Worm (Caenorhabditis elegans) whole organism, L2 larva: Measurements from ENCODE around the gene bpl-1.

Experiments
- C34F6.9 ChIP-seq: fragments of 150-350 bp; optimal IDR thresholded peaks from 2 replicates; lab custom pipeline; 2014; ENCODE audit warnings: missing biosample characterization, missing genetic modification characterization
- F13H6.1 ChIP-seq: sonication (generic microtip); optimal IDR thresholded peaks from 2 replicates; lab custom pipeline; 2016; ENCODE audit warnings: missing genetic modification characterization, missing compliant biosample characterization
- Y55F3AM.14 ChIP-seq: fragments of 200-800 bp; sonication (Bioruptor generic); optimal IDR thresholded peaks from 2 replicates; lab custom pipeline; 2018; ENCODE audit warnings: mild to moderate bottlenecking, missing genetic modification characterization, missing compliant biosample characterization
- aly-2 ChIP-seq: fragments of 150-350 bp; optimal IDR thresholded peaks from 2 replicates; lab custom pipeline; 2014; ENCODE audit warnings: missing biosample characterization, missing genetic modification characterization
- ama-1 ChIP-seq: fragments of 150-350 bp; optimal IDR thresholded peaks from 2 replicates; lab custom pipeline; 2018; ENCODE audit warnings: inconsistent platforms
- blmp-1 ChIP-seq: sonication (generic microtip); optimal IDR thresholded peaks from 2 replicates; lab custom pipeline; 2017; ENCODE audit warnings: missing genetic modification characterization, mild to moderate bottlenecking, missing compliant biosample characterization, antibody characterized with exemption, moderate library complexity; ENCODE audit not compliant: insufficient read depth
- egl-27 ChIP-seq: sonication (generic microtip); optimal IDR thresholded peaks from 3 replicates; lab custom pipeline; 2017; ENCODE audit warnings: missing biosample characterization, missing genetic modification reagents, missing genetic modification characterization
- elt-1 ChIP-seq: fragments of 150-350 bp; optimal IDR thresholded peaks from 2 replicates; lab custom pipeline; 2014; ENCODE audit warnings: missing biosample characterization, missing genetic modification characterization
- elt-3 ChIP-seq: sonication (generic microtip); optimal IDR thresholded peaks from 2 replicates; lab custom pipeline; 2017; ENCODE audit warnings: missing biosample characterization, missing genetic modification characterization
- fos-1 ChIP-seq: fragments of 150-350 bp; optimal IDR thresholded peaks from 2 replicates; lab custom pipeline; 2014; ENCODE audit warnings: missing biosample characterization, missing genetic modification characterization
- gmeb-1 ChIP-seq: fragments of 150-350 bp; optimal IDR thresholded peaks from 2 replicates; lab custom pipeline; 2014; ENCODE audit warnings: missing biosample characterization, missing genetic modification characterization
- lin-13 ChIP-seq: fragments of 150-350 bp; optimal IDR thresholded peaks from 2 replicates; lab custom pipeline; 2014; ENCODE audit warnings: missing biosample characterization, missing genetic modification reagents, missing genetic modification characterization
- lin-39 ChIP-seq: fragments of 150-350 bp; optimal IDR thresholded peaks from 2 replicates; lab custom pipeline; 2014; ENCODE audit warnings: missing biosample characterization, missing genetic modification reagents, missing genetic modification characterization
- lsy-2 ChIP-seq, 2 experiments: fragments of 150-350 bp in 1 of 2; sonication (generic microtip) in 1 of 2; optimal IDR thresholded peaks; 2 replicates each; lab custom pipeline; 2014 to 2017; ENCODE audit warnings: missing biosample characterization in 2 of 2, missing genetic modification characterization in 2 of 2
- mab-5 ChIP-seq: fragments of 150-350 bp; optimal IDR thresholded peaks from 2 replicates; lab custom pipeline; 2014; ENCODE audit warnings: missing biosample characterization, missing genetic modification characterization
- mbf-1 ChIP-seq: sonication (generic microtip); optimal IDR thresholded peaks from 2 replicates; lab custom pipeline; 2017; ENCODE audit warnings: missing biosample characterization, missing genetic modification characterization
- nhr-11 ChIP-seq: fragments of 150-350 bp; optimal IDR thresholded peaks from 2 replicates; lab custom pipeline; 2014; ENCODE audit warnings: missing biosample characterization, missing genetic modification characterization
- nhr-12 ChIP-seq: fragments of 150-350 bp; optimal IDR thresholded peaks from 2 replicates; lab custom pipeline; 2014; ENCODE audit warnings: missing biosample characterization, missing genetic modification characterization
- nhr-129 ChIP-seq: fragments of 150-350 bp; optimal IDR thresholded peaks from 2 replicates; lab custom pipeline; 2014; ENCODE audit warnings: missing biosample characterization, missing genetic modification characterization
- nhr-21 ChIP-seq: fragments of 150-350 bp; optimal IDR thresholded peaks from 2 replicates; lab custom pipeline; 2014; ENCODE audit warnings: missing biosample characterization, missing genetic modification characterization
- nhr-237 ChIP-seq: fragments of 150-350 bp; optimal IDR thresholded peaks from 2 replicates; lab custom pipeline; 2014; ENCODE audit warnings: missing biosample characterization, missing genetic modification characterization
- nhr-25 ChIP-seq: fragments of 150-350 bp; sonication (generic microtip); optimal IDR thresholded peaks from 3 replicates; lab custom pipeline; 2014; ENCODE audit warnings: missing biosample characterization, missing genetic modification characterization
- nhr-6 ChIP-seq: fragments of 150-350 bp; optimal IDR thresholded peaks from 2 replicates; lab custom pipeline; 2014; ENCODE audit warnings: missing biosample characterization, missing genetic modification characterization
- nhr-77 ChIP-seq: fragments of 150-350 bp; optimal IDR thresholded peaks from 2 replicates; lab custom pipeline; 2014; ENCODE audit warnings: missing biosample characterization, missing genetic modification characterization
- peb-1 ChIP-seq: fragments of 150-350 bp; optimal IDR thresholded peaks from 2 replicates; lab custom pipeline; 2014; ENCODE audit warnings: missing biosample characterization, missing genetic modification characterization
- skn-1 ChIP-seq: sonication (generic microtip); optimal IDR thresholded peaks from 2 replicates; lab custom pipeline; 2017; ENCODE audit warnings: missing biosample characterization, missing genetic modification characterization
- sma-3 ChIP-seq: sonication (generic microtip); optimal IDR thresholded peaks from 2 replicates; lab custom pipeline; 2016; ENCODE audit warnings: missing genetic modification reagents, missing genetic modification characterization, missing compliant biosample characterization
- sma-9 ChIP-seq, 2 experiments: fragments of 150-350 bp in 1 of 2; sonication (generic microtip) in 1 of 2; optimal IDR thresholded peaks; 2 replicates each; lab custom pipeline; 2014 to 2016; ENCODE audit warnings: missing genetic modification characterization in 2 of 2, mild to moderate bottlenecking in 1 of 2, missing biosample characterization in 1 of 2, missing compliant biosample characterization in 1 of 2, missing genetic modification reagents in 1 of 2, moderate library complexity in 1 of 2
- snpc-4 ChIP-seq: fragments of 150-350 bp; optimal IDR thresholded peaks from 2 replicates; lab custom pipeline; 2014; ENCODE audit warnings: missing biosample characterization, missing genetic modification characterization
- unc-39 ChIP-seq: fragments of 150-350 bp; optimal IDR thresholded peaks from 2 replicates; lab custom pipeline; 2014; ENCODE audit warnings: missing biosample characterization, missing genetic modification characterization
- unc-55 ChIP-seq: fragments of 150-350 bp; sonication (generic microtip); optimal IDR thresholded peaks from 3 replicates; lab custom pipeline; 2014; ENCODE audit warnings: missing biosample characterization, missing genetic modification reagents, missing genetic modification characterization
- ztf-4 ChIP-seq: fragments of 150-350 bp; optimal IDR thresholded peaks from 2 replicates; lab custom pipeline; 2014; ENCODE audit warnings: missing biosample characterization, missing genetic modification characterization

bpl-1 gene

DNA sequence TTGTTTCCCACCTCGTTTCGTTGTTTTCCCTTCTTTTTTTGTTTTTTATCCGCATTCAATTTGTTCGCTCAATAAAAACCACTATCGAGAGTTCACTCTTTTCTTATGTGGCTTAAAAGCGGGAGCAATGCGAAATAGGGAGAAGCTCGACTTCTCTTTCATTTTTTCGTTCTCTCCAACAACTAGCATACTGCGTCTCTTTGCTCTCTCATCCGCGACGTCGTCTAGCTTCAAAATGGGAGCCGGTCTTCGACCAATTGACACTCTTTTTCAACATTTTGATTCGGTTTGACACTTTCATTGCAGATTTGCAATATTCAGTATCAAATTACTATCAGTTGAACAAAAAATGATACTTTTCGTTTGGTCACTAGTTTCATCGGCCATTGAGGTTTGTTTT is at the start of gene bpl-1:
TSS of gene bpl-1 (plus strand) at position 301 of the 400 bp plus-strand sequence.
- TF ChIP-seq snpc-4 (tag; lab: Kevin White, UChicago) (no peak), C34F6.9 (tag; lab: Kevin White, UChicago) (peak; percentile 26), unc-55 (peak; percentile 13)

DNA sequence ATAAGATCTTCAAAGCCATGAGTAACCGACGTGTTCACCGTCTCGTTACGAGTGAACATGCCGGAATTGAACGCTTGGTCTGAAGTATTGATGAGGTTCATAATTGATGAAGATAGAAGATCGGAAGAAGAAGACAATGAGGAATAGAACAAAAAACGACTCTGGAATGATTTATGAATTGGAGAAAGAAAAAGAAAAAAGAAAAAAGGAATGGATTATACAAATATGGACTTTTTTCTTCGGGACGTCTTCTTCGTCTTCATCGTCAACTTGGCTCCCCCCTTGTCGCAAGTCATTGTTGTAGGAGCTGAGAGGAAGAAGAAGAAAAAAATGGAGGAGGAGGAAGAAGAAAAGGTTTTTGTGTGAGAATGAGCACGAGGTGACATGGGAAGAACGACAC is 47.0 kb upstream of the bpl-1 start, which contains the start of gene srsy-2:
TSS of gene srsy-2 (minus strand) at position 101 of the 400 bp plus-strand sequence.
- TF ChIP-seq nhr-21 (tag; lab: Kevin White, UChicago): no peak
- peak; percentile 8 for TF ChIP-seq sma-9 (GFP tag; optimal IDR thresholded peaks at IDR 0.05; lab: Kevin White, UChicago)
- TF ChIP-seq sma-9 (tag; optimal IDR thresholded peaks at IDR 0.05; lab: Kevin White, UChicago): no peak
- peak; percentile 1 for TF ChIP-seq mab-5 (tag; lab: Kevin White, UChicago)
- peak; percentile 67 for TF ChIP-seq unc-55
- TF ChIP-seq, all 48 proteins: peak for 3

DNA sequence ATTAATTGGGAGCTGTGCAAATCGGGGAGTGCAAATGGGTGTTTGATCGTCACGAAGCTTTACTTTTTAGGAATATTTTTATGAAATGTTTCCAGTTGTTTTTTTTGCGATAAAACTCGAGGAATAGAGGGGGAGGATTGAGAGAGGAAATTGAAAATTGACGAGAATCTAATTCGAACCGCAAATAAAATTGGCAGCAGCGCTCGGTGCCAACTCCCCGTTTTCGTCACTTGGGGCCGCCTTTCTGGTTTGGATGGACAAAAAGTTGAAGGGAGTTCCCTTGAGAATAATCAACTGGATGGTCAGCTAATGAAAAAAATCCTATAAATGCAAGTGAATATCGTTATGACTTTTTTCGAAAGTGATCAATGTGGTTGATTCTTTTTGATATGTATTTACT is 43.9 kb upstream of the bpl-1 start:
- no peak for TF ChIP-seq peb-1 (tag; lab: Kevin White, UChicago)
- TF ChIP-seq unc-55: no peak
- TF ChIP-seq lsy-2 (tag; optimal IDR thresholded peaks at IDR 0.05; lab: Kevin White, UChicago): no peak
- no peak for TF ChIP-seq nhr-11 (tag; lab: Kevin White, UChicago)
- TF ChIP-seq aly-2: no peak
- TF ChIP-seq ztf-4 (tag; lab: Kevin White, UChicago): no peak
- no peak for TF ChIP-seq unc-39 (tag; lab: Kevin White, UChicago)
- no peak for TF ChIP-seq nhr-77 (tag; lab: Kevin White, UChicago)
- TF ChIP-seq nhr-12 (tag; lab: Kevin White, UChicago): no peak
- TF ChIP-seq F13H6.1: no peak
- no peak for TF ChIP-seq gmeb-1
- no peak for TF ChIP-seq nhr-129 (tag; lab: Kevin White, UChicago)
- TF ChIP-seq elt-1: no peak
- no peak for TF ChIP-seq egl-27 (tag; lab: Kevin White, UChicago)

DNA sequence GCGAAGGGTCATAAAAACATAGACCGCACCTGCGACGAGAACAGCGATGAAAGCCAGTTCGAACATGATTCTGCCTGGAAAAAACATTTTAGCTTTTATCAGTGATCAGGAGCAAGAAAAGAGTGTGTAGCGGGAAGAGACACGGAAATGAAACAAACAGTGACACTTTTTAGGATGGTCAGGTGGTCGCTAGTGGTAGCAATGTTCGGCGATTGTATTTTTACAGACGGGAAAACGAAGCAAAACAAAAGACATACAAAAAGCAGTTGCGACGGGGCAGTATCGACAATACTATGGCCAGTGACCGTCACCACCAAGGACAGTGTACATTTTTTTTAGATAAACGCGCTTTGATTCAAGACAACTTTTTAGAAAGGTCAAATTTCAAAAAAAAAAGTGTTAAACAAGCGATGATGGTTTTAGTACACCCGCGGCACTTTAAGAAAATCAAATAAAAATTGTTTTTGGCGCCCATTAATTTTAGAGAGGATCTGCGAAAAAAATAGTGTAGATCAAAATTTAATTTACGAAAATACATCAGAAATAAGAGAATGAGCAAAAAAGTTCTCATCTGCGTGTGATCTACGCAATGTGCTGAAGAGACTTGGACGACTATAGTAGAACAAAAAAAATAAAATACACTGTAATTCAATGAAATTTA is 38.5 kb upstream of the bpl-1 start, which contains the start of gene T24H7.9:
TSS of gene T24H7.9 (minus strand) at position 74 of the 661 bp plus-strand sequence.
- no peak for TF ChIP-seq Y55F3AM.14
- TF ChIP-seq fos-1 (tag; lab: Kevin White, UChicago): peak; percentile 27

DNA sequence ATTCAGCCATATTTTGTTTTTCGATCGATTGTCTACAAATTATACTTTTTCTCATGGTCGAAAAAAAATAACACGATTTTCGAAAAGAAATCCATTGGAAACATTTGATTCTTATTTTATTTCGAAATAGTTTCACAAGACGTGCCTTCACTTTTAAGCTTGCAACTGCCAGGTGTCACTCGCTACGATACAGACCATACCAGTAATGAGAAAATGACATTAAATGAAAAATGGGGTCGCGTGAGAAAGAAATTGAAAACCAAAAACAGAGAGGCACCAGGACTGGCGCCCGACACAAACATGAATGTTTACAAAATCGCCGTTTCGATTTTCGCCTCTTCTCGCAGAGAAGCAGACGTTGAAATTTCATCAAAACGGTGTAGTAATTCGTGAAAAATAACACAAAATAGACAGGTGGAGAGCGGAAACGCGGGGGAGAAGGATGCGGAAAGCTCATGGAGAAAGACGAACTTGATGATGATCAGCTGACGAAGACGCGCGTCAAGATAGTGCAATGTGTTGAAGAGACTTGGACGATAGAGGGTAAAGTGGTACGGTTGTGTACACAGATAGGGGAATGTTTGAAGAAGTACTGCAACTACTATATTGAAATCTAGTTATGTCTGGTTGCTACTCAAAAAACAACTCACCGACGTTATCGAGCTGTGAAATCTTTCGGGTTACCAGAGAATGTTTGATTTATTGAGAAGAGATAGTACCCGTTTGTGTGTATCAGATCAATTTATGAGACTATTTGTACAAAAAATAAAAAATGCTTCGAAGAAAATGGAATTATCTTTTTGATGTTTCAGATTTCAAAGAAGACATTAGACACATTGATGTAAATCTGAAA is 37.7 kb upstream of the bpl-1 start:
- TF ChIP-seq nhr-25 (tag; lab: Kevin White, UChicago): peak; percentile 4
- TF ChIP-seq F13H6.1: peak; percentile 46
- TF ChIP-seq sma-9 (GFP tag; optimal IDR thresholded peaks at IDR 0.05; lab: Kevin White, UChicago): no peak
- TF ChIP-seq sma-9 (tag; optimal IDR thresholded peaks at IDR 0.05; lab: Kevin White, UChicago): no peak
- TF ChIP-seq nhr-129 (tag; lab: Kevin White, UChicago): peak; percentile 21

DNA sequence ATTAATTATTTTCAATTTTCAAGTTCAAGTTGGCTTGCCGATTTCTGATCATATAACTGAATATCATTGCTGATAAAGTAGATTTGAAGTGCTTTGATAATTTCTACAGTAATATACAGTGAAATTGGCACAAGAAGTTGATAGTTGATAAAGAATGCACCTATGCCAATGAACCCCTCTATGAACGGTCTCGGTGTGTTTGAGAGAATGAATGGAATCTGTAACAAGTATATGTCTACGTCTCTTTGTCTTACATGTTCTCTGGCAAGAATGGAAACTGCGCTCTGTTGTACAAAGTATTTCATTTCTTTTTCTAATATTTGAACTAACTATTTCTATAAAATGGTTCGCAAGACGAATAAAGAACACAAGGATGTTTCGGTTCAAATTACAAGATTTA is 32.3 kb upstream of the bpl-1 start, which contains the start of gene T24H7.8:
TSS of gene T24H7.8 (plus strand) at position 301 of the 400 bp plus-strand sequence.
- TF ChIP-seq blmp-1 (tag; lab: Kevin White, UChicago) (no peak), nhr-237 (tag; lab: Kevin White, UChicago) (no peak), skn-1 (tag; lab: Kevin White, UChicago) (no peak), nhr-25 (tag; lab: Kevin White, UChicago) (no peak), lin-13 (GFP tag; lab: Kevin White, UChicago) (no peak), unc-39 (tag; lab: Kevin White, UChicago) (no peak), aly-2 (no peak), peb-1 (tag; lab: Kevin White, UChicago) (no peak), nhr-12 (tag; lab: Kevin White, UChicago) (no peak), ama-1 (lab: Kevin White, UChicago) (no peak), elt-3 (tag; lab: Kevin White, UChicago) (no peak), nhr-77 (tag; lab: Kevin White, UChicago) (no peak), sma-3 (GFP tag; lab: Kevin White, UChicago) (no peak), lin-39 (tag; lab: Kevin White, UChicago) (no peak), nhr-6 (no peak), mbf-1 (tag; lab: Kevin White, UChicago) (no peak)
- TF ChIP-seq, all 48 proteins: peak for 0
